Fruit fly (Drosophila melanogaster) whole organism: ENCODE results near the gene CG11672.

Experiments
- EcR ChIP-seq, 2 experiments: fragments of >200 bp; optimal IDR thresholded peaks; 2 replicates each; lab custom pipeline; 2017; ENCODE audit warnings: missing biosample characterization in 2 of 2, missing genetic modification characterization in 2 of 2, missing genetic modification reagents in 2 of 2
- psq ChIP-seq: fragments of >200 bp; optimal IDR thresholded peaks from 2 replicates; lab custom pipeline; 2017

DNA sequence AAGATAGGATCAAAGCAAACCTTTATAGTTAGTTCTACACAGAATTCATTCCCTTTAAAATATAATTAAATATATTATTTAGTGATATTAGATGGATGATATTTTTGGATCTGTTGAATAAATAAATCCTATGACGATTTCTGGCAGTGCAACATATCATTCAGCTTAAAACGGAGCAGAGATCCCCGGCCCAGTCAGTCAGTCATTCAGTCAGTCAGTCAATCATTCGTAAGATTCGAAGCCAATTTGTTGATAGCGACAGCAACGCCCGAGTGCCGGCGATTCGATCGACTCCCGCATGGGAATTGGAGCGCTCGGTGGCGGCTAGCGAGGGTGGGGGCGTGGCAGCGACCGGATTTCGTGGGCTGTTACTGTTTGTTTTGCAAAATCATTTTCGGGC is 10.4 kb downstream of the CG11672 start:
- TF ChIP-seq psq (lab: Kevin White, UChicago): no peak
- TF ChIP-seq EcR (GFP tag; optimal IDR thresholded peaks at IDR 0.05; lab: Kevin White, UChicago): no peak
